Fruit fly (Drosophila melanogaster) whole organism, embryonic: ENCODE data around the gene Hs2st.

Experiments used
- Atf-2 ChIP-seq: fragments of 200-800 bp; sonication (Bioruptor generic); optimal IDR thresholded peaks from 2 replicates; lab custom pipeline; 2016; ENCODE audit warnings: missing biosample characterization, missing genetic modification characterization
- C15 ChIP-seq: fragments of 200-800 bp; sonication (Bioruptor generic); IDR thresholded peaks from 3 replicates; pipeline ENCODE4 v1.3.6; 2022; ENCODE audit warnings: missing biosample characterization, missing genetic modification characterization
- CG14441 ChIP-seq: fragments of 200-800 bp; sonication (Bioruptor generic); IDR thresholded peaks from 2 replicates; pipeline ENCODE4 v1.3.6; 2022; ENCODE audit warnings: missing biosample characterization, missing genetic modification characterization
- CG17186 ChIP-seq: fragments of 200-800 bp; sonication (Bioruptor generic); optimal IDR thresholded peaks from 3 replicates; lab custom pipeline; 2017; ENCODE audit warnings: missing biosample characterization, missing genetic modification reagents, missing genetic modification characterization
- CG17385 ChIP-seq: fragments of 200-800 bp; sonication (Bioruptor generic); optimal IDR thresholded peaks from 3 replicates; lab custom pipeline; 2018; ENCODE audit warnings: missing biosample characterization, mild to moderate bottlenecking, missing genetic modification characterization
- CG17612 ChIP-seq: fragments of 200-800 bp; sonication (Bioruptor generic); IDR thresholded peaks from 2 replicates; pipeline ENCODE4 v1.3.6; 2022; ENCODE audit warnings: missing biosample characterization, missing genetic modification characterization
- CG1832 ChIP-seq: fragments of 200-800 bp; sonication (Bioruptor generic); optimal IDR thresholded peaks from 2 replicates; lab custom pipeline; 2017; ENCODE audit warnings: missing biosample characterization, mild to moderate bottlenecking, missing genetic modification characterization, inconsistent platforms
- CG18476 ChIP-seq: fragments of 200-800 bp; sonication (Bioruptor generic); optimal IDR thresholded peaks from 2 replicates; lab custom pipeline; 2016; ENCODE audit warnings: missing biosample characterization, mild to moderate bottlenecking, missing genetic modification characterization
- CG18599 ChIP-seq: fragments of 200-800 bp; sonication (Bioruptor generic); optimal IDR thresholded peaks from 3 replicates; lab custom pipeline; 2017; ENCODE audit warnings: missing biosample characterization, missing genetic modification characterization, mild to moderate bottlenecking, moderate library complexity, missing genetic modification reagents
- CG31388 ChIP-seq: fragments of 200-800 bp; sonication (Bioruptor generic); optimal IDR thresholded peaks from 2 replicates; lab custom pipeline; 2016; ENCODE audit warnings: missing biosample characterization, missing genetic modification characterization
- CG32767 ChIP-seq: fragments of 200-800 bp; sonication (Bioruptor generic); IDR thresholded peaks from 2 replicates; pipeline ENCODE4 v1.3.6; 2022; ENCODE audit warnings: missing biosample characterization, missing genetic modification characterization
- CG4820 ChIP-seq: fragments of 200-800 bp; sonication (Bioruptor generic); optimal IDR thresholded peaks from 3 replicates; lab custom pipeline; 2016; ENCODE audit warnings: missing biosample characterization, missing genetic modification characterization
- CG5245 ChIP-seq: fragments of 200-800 bp; sonication (Bioruptor generic); optimal IDR thresholded peaks from 3 replicates; lab custom pipeline; 2016; ENCODE audit warnings: missing biosample characterization, missing genetic modification characterization
- CG6175 ChIP-seq: fragments of 200-800 bp; sonication (Bioruptor generic); IDR thresholded peaks from 3 replicates; pipeline ENCODE4 v1.3.6; 2022; ENCODE audit warnings: missing biosample characterization, missing genetic modification characterization
- CG6654 ChIP-seq: fragments of 200-800 bp; sonication (Bioruptor generic); optimal IDR thresholded peaks from 2 replicates; lab custom pipeline; 2017; ENCODE audit warnings: missing biosample characterization, mild to moderate bottlenecking, missing genetic modification characterization
- CG6854 ChIP-seq: fragments of 200-800 bp; sonication (Bioruptor generic); optimal IDR thresholded peaks from 3 replicates; lab custom pipeline; 2017; ENCODE audit warnings: missing biosample characterization, mild to moderate bottlenecking, missing genetic modification characterization
- CG7963 ChIP-seq: fragments of 200-800 bp; sonication (Bioruptor generic); IDR thresholded peaks from 3 replicates; pipeline ENCODE4 v1.3.6; 2022; ENCODE audit warnings: missing biosample characterization, missing genetic modification characterization; ENCODE audit not compliant: partially characterized antibody
- CG7987 ChIP-seq: fragments of 200-800 bp; sonication (Bioruptor generic); optimal IDR thresholded peaks from 2 replicates; lab custom pipeline; 2018; ENCODE audit warnings: missing biosample characterization, mild to moderate bottlenecking, missing genetic modification characterization, moderate library complexity
- CG8290 ChIP-seq, 3 experiments: fragments of 200-800 bp; sonication (Bioruptor generic); optimal IDR thresholded peaks; 2 replicates each; lab custom pipeline; 2016 to 2019; ENCODE audit warnings: missing biosample characterization in 3 of 3, missing genetic modification characterization in 3 of 3, mild to moderate bottlenecking in 2 of 3, moderate library complexity in 1 of 3
- CG9727 ChIP-seq: fragments of 200-800 bp; sonication (Bioruptor generic); optimal IDR thresholded peaks from 3 replicates; lab custom pipeline; 2017; ENCODE audit warnings: missing biosample characterization, mild to moderate bottlenecking, missing genetic modification characterization
- CHES-1-like ChIP-seq: fragments of 200-800 bp; sonication (Bioruptor generic); optimal IDR thresholded peaks from 2 replicates; lab custom pipeline; 2016; ENCODE audit warnings: missing biosample characterization, missing genetic modification characterization
- Fer2 ChIP-seq: fragments of 200-800 bp; sonication (Bioruptor generic); optimal IDR thresholded peaks from 2 replicates; lab custom pipeline; 2018; ENCODE audit warnings: missing biosample characterization, mild to moderate bottlenecking, missing genetic modification characterization, moderate library complexity
- Hr51 ChIP-seq, 2 experiments: fragments of 200-800 bp; sonication (Bioruptor generic); optimal IDR thresholded peaks; 2 replicates in 1 of 2; 3 replicates in 1 of 2; lab custom pipeline; 2016 to 2018; ENCODE audit warnings: missing biosample characterization in 2 of 2, missing genetic modification characterization in 2 of 2, mild to moderate bottlenecking in 1 of 2, moderate library complexity in 1 of 2
- MBD-R2 ChIP-seq: fragments of 200-800 bp; sonication (Bioruptor generic); IDR thresholded peaks from 2 replicates; pipeline ENCODE4 v1.3.6; 2022; ENCODE audit warnings: missing biosample characterization, missing genetic modification characterization
- Meics ChIP-seq: fragments of 200-800 bp; sonication (Bioruptor generic); optimal IDR thresholded peaks from 2 replicates; lab custom pipeline; 2017; ENCODE audit warnings: missing biosample characterization, mild to moderate bottlenecking, missing genetic modification characterization
- NfI ChIP-seq: fragments of 200-800 bp; sonication (Bioruptor generic); optimal IDR thresholded peaks from 3 replicates; lab custom pipeline; 2018; ENCODE audit warnings: missing biosample characterization, mild to moderate bottlenecking, missing genetic modification characterization, moderate library complexity
- Opbp ChIP-seq: fragments of 200-800 bp; sonication (Bioruptor generic); IDR thresholded peaks from 3 replicates; pipeline ENCODE4 v1.3.6; 2022; ENCODE audit warnings: missing biosample characterization, missing genetic modification characterization; ENCODE audit not compliant: partially characterized antibody
- Side ChIP-seq: fragments of 200-800 bp; sonication (Bioruptor generic); optimal IDR thresholded peaks from 2 replicates; lab custom pipeline; 2016; ENCODE audit warnings: missing biosample characterization, missing genetic modification characterization
- ash1 ChIP-seq: fragments of 200-800 bp; sonication (Bioruptor generic); optimal IDR thresholded peaks from 2 replicates; lab custom pipeline; 2018; ENCODE audit warnings: missing biosample characterization, mild to moderate bottlenecking, missing genetic modification characterization
- btn ChIP-seq: fragments of 200-800 bp; sonication (Bioruptor generic); optimal IDR thresholded peaks from 2 replicates; lab custom pipeline; 2016; ENCODE audit warnings: missing biosample characterization, missing genetic modification characterization
- chinmo ChIP-seq: fragments of 200-800 bp; sonication (Bioruptor generic); IDR thresholded peaks from 4 replicates; pipeline ENCODE4 v1.3.6; 2022; ENCODE audit warnings: missing biosample characterization, missing genetic modification characterization; ENCODE audit not compliant: partially characterized antibody
- corto ChIP-seq: fragments of 200-800 bp; sonication (Bioruptor generic); optimal IDR thresholded peaks from 2 replicates; lab custom pipeline; 2016; ENCODE audit warnings: missing biosample characterization, mild to moderate bottlenecking, missing genetic modification characterization, moderate library complexity
- dati ChIP-seq: fragments of 200-800 bp; sonication (Bioruptor generic); IDR thresholded peaks from 2 replicates; pipeline ENCODE4 v1.3.6; 2022; ENCODE audit warnings: missing biosample characterization, missing genetic modification characterization
- emc ChIP-seq: fragments of 200-800 bp; sonication (Bioruptor generic); optimal IDR thresholded peaks from 2 replicates; lab custom pipeline; 2016; ENCODE audit warnings: missing biosample characterization, missing genetic modification characterization
- gce ChIP-seq: fragments of 200-800 bp; sonication (Bioruptor generic); IDR thresholded peaks from 3 replicates; pipeline ENCODE4 v1.3.6; 2022; ENCODE audit warnings: missing biosample characterization, missing genetic modification characterization
- gcm ChIP-seq: fragments of 200-800 bp; sonication (Bioruptor generic); optimal IDR thresholded peaks from 2 replicates; lab custom pipeline; 2019; ENCODE audit warnings: missing biosample characterization, mild to moderate bottlenecking, missing genetic modification characterization, moderate library complexity
- gsb-n ChIP-seq: fragments of 200-800 bp; sonication (Bioruptor generic); optimal IDR thresholded peaks from 3 replicates; lab custom pipeline; 2018; ENCODE audit warnings: missing biosample characterization, mild to moderate bottlenecking, missing genetic modification characterization
- h ChIP-seq: fragments of >200 bp; optimal IDR thresholded peaks from 2 replicates; lab custom pipeline; 2017
- inv ChIP-seq: fragments of 200-800 bp; sonication (Bioruptor generic); IDR thresholded peaks from 2 replicates; pipeline ENCODE4 v1.3.6; 2022; ENCODE audit warnings: missing biosample characterization, missing genetic modification characterization; ENCODE audit not compliant: partially characterized antibody
- jing ChIP-seq: fragments of 200-800 bp; sonication (Bioruptor generic); optimal IDR thresholded peaks from 2 replicates; lab custom pipeline; 2018; ENCODE audit warnings: missing biosample characterization, mild to moderate bottlenecking, missing genetic modification characterization
- lab ChIP-seq: fragments of 200-800 bp; sonication (Bioruptor generic); optimal IDR thresholded peaks from 3 replicates; lab custom pipeline; 2017; ENCODE audit warnings: missing biosample characterization, missing genetic modification characterization, mild to moderate bottlenecking, moderate library complexity, missing genetic modification reagents
- lola ChIP-seq, 3 experiments: fragments of >200 bp in 2 of 3; fragments of 200-800 bp in 1 of 3; sonication (Bioruptor generic) in 1 of 3; optimal IDR thresholded peaks; 2 replicates each; lab custom pipeline; 2017 to 2019; ENCODE audit warnings: missing biosample characterization in 3 of 3, missing genetic modification characterization in 3 of 3, mild to moderate bottlenecking in 1 of 3, moderate library complexity in 1 of 3
- pnt ChIP-seq: fragments of 200-800 bp; sonication (Bioruptor generic); optimal IDR thresholded peaks from 3 replicates; lab custom pipeline; 2016; ENCODE audit warnings: missing biosample characterization, missing genetic modification characterization
- seq ChIP-seq: fragments of 200-800 bp; sonication (Bioruptor generic); IDR thresholded peaks from 2 replicates; pipeline ENCODE4 v1.3.6; 2022; ENCODE audit warnings: missing biosample characterization, missing genetic modification characterization
- tna ChIP-seq: fragments of 200-800 bp; sonication (Bioruptor generic); IDR thresholded peaks from 2 replicates; pipeline ENCODE4 v1.3.6; 2022; ENCODE audit warnings: missing biosample characterization, missing genetic modification characterization; ENCODE audit not compliant: partially characterized antibody
- unc-4 ChIP-seq: fragments of 200-800 bp; sonication (Bioruptor generic); IDR thresholded peaks from 2 replicates; pipeline ENCODE4 v1.3.6; 2022; ENCODE audit warnings: missing biosample characterization, missing genetic modification characterization; ENCODE audit not compliant: partially characterized antibody
- z ChIP-seq: fragments of 200-800 bp; sonication (Bioruptor generic); IDR thresholded peaks from 3 replicates; pipeline ENCODE4 v1.3.6; 2022; ENCODE audit warnings: missing biosample characterization, missing genetic modification characterization

Hs2st gene

dm6 chr2L:19416602-19417497 lies 27.7 kb downstream of the Hs2st start, which contains the start of gene Lectin-galC1 (continued):
- TF ChIP-seq CG14441 (GFP tag; lab: Robert Waterston, UW) (peak; percentile 83), unc-4 (GFP tag; lab: Robert Waterston, UW) (no peak), CHES-1-like (GFP tag; lab: Kevin White, UChicago) (peak; percentile 88), dati (GFP tag; lab: Robert Waterston, UW) (peak; percentile 47), chinmo (GFP tag; lab: Robert Waterston, UW) (0 out of 4 replicates have a peak, but pooled peaks have one; percentile 47), CG7963 (GFP tag; lab: Robert Waterston, UW) (no peak), z (GFP tag; lab: Robert Waterston, UW) (peak; percentile 33; the same call in 1 of the 3 replicates), lola (GFP tag; optimal IDR thresholded peaks at IDR 0.05; lab: Kevin White, UChicago) (peak in 1 of 3 experiments; percentile 83), CG6175 (no peak), btn (GFP tag; lab: Kevin White, UChicago) (peak; percentile 78), lab (peak; percentile 83), CG17186 (GFP tag; lab: Kevin White, UChicago) (peak; percentile 76), CG8290 (GFP tag; optimal IDR thresholded peaks at IDR 0.05; lab: Kevin White, UChicago) (peak; percentile 64), CG8290 (tag; optimal IDR thresholded peaks at IDR 0.05; lab: Kevin White, UChicago) (peak in 1 of 2 experiments; percentile 61), gsb-n (peak; percentile 87), CG17385 (GFP tag; lab: Kevin White, UChicago) (peak; percentile 81), CG32767 (GFP tag; lab: Robert Waterston, UW) (peak; percentile 86), corto (GFP tag; lab: Kevin White, UChicago) (no peak), CG4820 (peak; percentile 90), CG6854 (GFP tag; lab: Kevin White, UChicago) (peak; percentile 72), CG18599 (GFP tag; lab: Kevin White, UChicago) (peak; percentile 77), CG6654 (GFP tag; lab: Kevin White, UChicago) (peak; percentile 53), CG5245 (peak; percentile 90), ash1 (GFP tag; lab: Kevin White, UChicago) (no peak), CG1832 (GFP tag; lab: Kevin White, UChicago) (no peak), CG18476 (GFP tag; lab: Kevin White, UChicago) (peak; percentile 81), Opbp (no peak), tna (GFP tag; lab: Robert Waterston, UW) (no peak), h (lab: Kevin White, UChicago) (no peak), gcm (peak; percentile 85), Fer2 (tag; lab: Kevin White, UChicago) (peak; percentile 42), Meics (peak; percentile 76), CG7987 (peak; percentile 8), pnt (GFP tag; lab: Kevin White, UChicago) (peak; percentile 93), MBD-R2 (GFP tag; lab: Robert Waterston, UW) (peak; percentile 42; the same call in 1 of the 2 replicates), CG9727 (GFP tag; lab: Kevin White, UChicago) (peak; percentile 87), C15 (GFP tag; lab: Robert Waterston, UW) (peak; percentile 36; the same call in 1 of the 3 replicates), NfI (GFP tag; lab: Kevin White, UChicago) (peak; percentile 79), gce (GFP tag; lab: Robert Waterston, UW) (peak; percentile 72; the same call in 2 of the 3 replicates), Atf-2 (peak; percentile 78), CG17612 (GFP tag; lab: Robert Waterston, UW) (peak; percentile 14; the same call in 1 of the 2 replicates), emc (GFP tag; lab: Kevin White, UChicago) (peak; percentile 72), Side (peak; percentile 87), seq (GFP tag; lab: Robert Waterston, UW) (peak; percentile 88), Hr51 (GFP tag; optimal IDR thresholded peaks at IDR 0.05; lab: Kevin White, UChicago) (peak; percentile 71 to 91), inv (GFP tag; lab: Robert Waterston, UW) (no peak), CG31388 (GFP tag; lab: Kevin White, UChicago) (peak; percentile 85), jing (peak; percentile 83)
